Worm (Caenorhabditis elegans) whole organism, L2 larva: ENCODE data around the gene F21D9.1.

Source experiments
- F13H6.1 ChIP-seq: sonication (generic microtip); optimal IDR thresholded peaks from 2 replicates; lab custom pipeline; 2016; ENCODE audit warnings: missing genetic modification characterization, missing compliant biosample characterization
- R02D3.7 ChIP-seq: fragments of 150-350 bp; optimal IDR thresholded peaks from 2 replicates; lab custom pipeline; 2014; ENCODE audit warnings: missing biosample characterization, missing genetic modification characterization
- ZK546.5 ChIP-seq: sonication (generic microtip); optimal IDR thresholded peaks from 2 replicates; lab custom pipeline; 2017; ENCODE audit warnings: missing biosample characterization, missing genetic modification characterization
- egl-27 ChIP-seq: sonication (generic microtip); optimal IDR thresholded peaks from 3 replicates; lab custom pipeline; 2017; ENCODE audit warnings: missing biosample characterization, missing genetic modification reagents, missing genetic modification characterization
- fos-1 ChIP-seq: fragments of 150-350 bp; optimal IDR thresholded peaks from 2 replicates; lab custom pipeline; 2014; ENCODE audit warnings: missing biosample characterization, missing genetic modification characterization
- lin-11 ChIP-seq: fragments of 150-350 bp; sonication (generic microtip); optimal IDR thresholded peaks from 2 replicates; lab custom pipeline; 2014; ENCODE audit warnings: missing biosample characterization, missing genetic modification characterization, inconsistent platforms, mixed read lengths
- lin-39 ChIP-seq: fragments of 150-350 bp; optimal IDR thresholded peaks from 2 replicates; lab custom pipeline; 2014; ENCODE audit warnings: missing biosample characterization, missing genetic modification reagents, missing genetic modification characterization
- mdl-1 ChIP-seq, 2 experiments: fragments of 150-350 bp in 1 of 2; sonication (generic microtip) in 1 of 2; optimal IDR thresholded peaks; 2 replicates each; lab custom pipeline; 2017; ENCODE audit warnings: missing biosample characterization in 2 of 2, missing genetic modification characterization in 2 of 2
- nhr-11 ChIP-seq: fragments of 150-350 bp; optimal IDR thresholded peaks from 2 replicates; lab custom pipeline; 2014; ENCODE audit warnings: missing biosample characterization, missing genetic modification characterization
- nhr-77 ChIP-seq: fragments of 150-350 bp; optimal IDR thresholded peaks from 2 replicates; lab custom pipeline; 2014; ENCODE audit warnings: missing biosample characterization, missing genetic modification characterization
- skn-1 ChIP-seq: sonication (generic microtip); optimal IDR thresholded peaks from 2 replicates; lab custom pipeline; 2017; ENCODE audit warnings: missing biosample characterization, missing genetic modification characterization
- sma-3 ChIP-seq: sonication (generic microtip); optimal IDR thresholded peaks from 2 replicates; lab custom pipeline; 2016; ENCODE audit warnings: missing genetic modification reagents, missing genetic modification characterization, missing compliant biosample characterization
- unc-62 ChIP-seq: fragments of 150-350 bp; optimal IDR thresholded peaks from 2 replicates; lab custom pipeline; 2014; ENCODE audit warnings: missing biosample characterization, missing genetic modification reagents, missing genetic modification characterization

DNA sequence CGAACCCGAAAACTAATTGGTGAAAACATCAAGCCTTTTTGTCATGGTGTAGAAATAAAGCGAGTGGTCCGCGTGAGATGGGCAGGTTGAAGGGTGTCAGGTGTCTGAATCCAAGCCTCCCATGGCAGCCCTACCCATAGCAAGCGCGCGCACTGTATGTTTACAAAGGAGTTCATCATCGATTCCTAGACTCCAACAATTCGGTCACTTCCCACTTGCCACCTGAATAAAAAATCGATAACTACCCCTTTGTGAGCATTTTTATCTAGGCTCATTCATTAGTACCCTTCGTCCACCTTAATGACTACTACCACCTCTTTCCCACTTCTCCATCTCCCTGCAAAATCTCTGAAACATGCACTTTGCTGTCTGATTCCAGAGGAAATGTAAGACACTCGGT lies 48.7 kb downstream of the F21D9.1 start, which contains the start of gene fbxb-64:
- TF ChIP-seq nhr-11 (tag; lab: Kevin White, UChicago) (no peak), ZK546.5 (tag; lab: Kevin White, UChicago) (no peak), fos-1 (no peak), F13H6.1 (tag; lab: Kevin White, UChicago) (no peak), nhr-77 (tag; lab: Kevin White, UChicago) (no peak), lin-11 (tag; lab: Kevin White, UChicago) (no peak), mdl-1 (tag; optimal IDR thresholded peaks at IDR 0.05; lab: Kevin White, UChicago) (no peak), unc-62 (no peak), sma-3 (GFP tag; lab: Kevin White, UChicago) (no peak), egl-27 (no peak), R02D3.7 (tag; lab: Kevin White, UChicago) (no peak), skn-1 (tag; lab: Kevin White, UChicago) (no peak), lin-39 (no peak)
